Fruit fly (Drosophila melanogaster): ENCODE results near the gene Kah.

Gene Kah

DNA sequence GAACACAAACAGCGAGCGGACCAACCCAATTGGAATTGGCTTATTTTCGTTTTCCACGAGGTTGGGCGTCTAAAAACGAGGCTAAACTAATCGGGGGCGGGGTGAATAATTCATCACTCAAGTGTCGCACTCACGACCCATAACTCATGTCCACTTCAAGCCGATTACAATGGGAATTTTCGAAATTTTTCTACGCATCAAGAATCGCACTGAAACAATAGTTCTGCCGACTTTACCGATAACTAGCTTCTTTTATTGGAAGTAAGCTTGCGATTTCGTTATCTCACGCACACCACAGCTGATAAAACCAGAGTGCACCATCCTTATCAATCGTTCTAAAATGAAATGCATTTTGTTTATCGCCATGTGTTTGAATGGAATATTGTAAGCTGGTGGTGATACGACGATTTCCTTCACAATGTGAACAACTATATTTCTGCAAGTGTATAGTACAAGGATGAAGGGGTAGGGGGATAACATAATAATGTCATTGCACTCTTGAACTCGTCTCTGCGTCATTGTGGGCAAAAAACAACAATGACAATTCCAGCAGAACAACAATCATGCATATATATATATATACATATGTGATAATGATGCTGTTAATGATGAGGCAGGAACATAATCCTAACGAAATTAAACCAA is 29.6 kb downstream of the Kah start:
- TF ChIP-seq EcR (GFP tag; optimal IDR thresholded peaks at IDR 0.05) (peak; percentile 96), D1 (tag; optimal IDR thresholded peaks at IDR 0.05) (no peak), CG9948 (tag; optimal IDR thresholded peaks at IDR 0.05) (peak; percentile 4), CG8301 (tag; optimal IDR thresholded peaks at IDR 0.05) (peak; percentile 7), CG14655 (GFP tag; optimal IDR thresholded peaks at IDR 0.05) (peak; percentile 11), CG10348 (GFP tag; IDR thresholded peaks at IDR 0.05) (no peak)

DNA sequence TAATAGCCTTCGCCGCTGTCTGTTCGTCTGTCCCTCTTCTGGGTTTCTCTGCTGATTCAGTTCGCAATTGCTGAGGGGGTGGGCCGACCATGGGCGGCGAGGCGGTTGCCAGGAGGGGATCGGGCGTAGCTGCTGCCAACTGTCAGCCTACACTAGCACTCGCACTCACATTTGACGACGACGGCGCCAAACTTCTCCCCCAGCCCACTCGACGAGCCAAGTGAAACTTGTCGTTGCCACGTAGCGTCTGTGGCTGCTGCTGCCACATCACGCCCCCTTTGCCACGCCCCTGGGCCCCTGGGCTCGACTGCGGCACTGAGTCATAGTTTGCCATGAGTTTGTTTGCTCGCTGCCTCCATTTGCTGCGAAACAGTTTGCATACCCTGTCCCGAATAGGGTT is 31.8 kb downstream of the Kah start:
- TF ChIP-seq CG17806 (tag; optimal IDR thresholded peaks at IDR 0.05): peak; percentile 53
- TF ChIP-seq Pif1B (GFP tag; optimal IDR thresholded peaks at IDR 0.05): no peak
- TF ChIP-seq CG14655 (GFP tag; optimal IDR thresholded peaks at IDR 0.05): peak; percentile 55
- TF ChIP-seq CG9948 (tag; optimal IDR thresholded peaks at IDR 0.05): peak; percentile 44
- TF ChIP-seq CG12605 (GFP tag; IDR thresholded peaks at IDR 0.05): peak; percentile 75
- peak; percentile 15 for TF ChIP-seq EcR (GFP tag; optimal IDR thresholded peaks at IDR 0.05)
- TF ChIP-seq CG15710 (tag; optimal IDR thresholded peaks at IDR 0.05): peak; percentile 71
- peak; percentile 60 for TF ChIP-seq rn (GFP tag; IDR thresholded peaks at IDR 0.05)
- TF ChIP-seq Ets98B (GFP tag; IDR thresholded peaks at IDR 0.05): peak; percentile 89
- TF ChIP-seq CG4496 (GFP tag; IDR thresholded peaks at IDR 0.05): peak; percentile 89
- peak; percentile 89 for TF ChIP-seq CG32121 (GFP tag; IDR thresholded peaks at IDR 0.05)
- TF ChIP-seq fd96Ca (GFP tag; IDR thresholded peaks at IDR 0.05): peak; percentile 90
- peak; percentile 71 for TF ChIP-seq CG13204 (GFP tag; optimal IDR thresholded peaks at IDR 0.05)
- TF ChIP-seq D1 (tag; optimal IDR thresholded peaks at IDR 0.05): no peak
- peak; percentile 57 for TF ChIP-seq Snoo (tag; optimal IDR thresholded peaks at IDR 0.05)
- TF ChIP-seq CG8301 (tag; optimal IDR thresholded peaks at IDR 0.05): peak; percentile 36
- peak; percentile 56; the same call in 1 of the 2 replicates for TF ChIP-seq CG10348 (GFP tag; IDR thresholded peaks at IDR 0.05)
- TF ChIP-seq CG34367 (tag; optimal IDR thresholded peaks at IDR 0.05): peak; percentile 52
- no peak for TF ChIP-seq gl (tag; optimal IDR thresholded peaks at IDR 0.05)
- TF ChIP-seq Pif1A (GFP tag; optimal IDR thresholded peaks at IDR 0.05): peak; percentile 53
- TF ChIP-seq CG8159 (tag; optimal IDR thresholded peaks at IDR 0.05): peak; percentile 65

DNA sequence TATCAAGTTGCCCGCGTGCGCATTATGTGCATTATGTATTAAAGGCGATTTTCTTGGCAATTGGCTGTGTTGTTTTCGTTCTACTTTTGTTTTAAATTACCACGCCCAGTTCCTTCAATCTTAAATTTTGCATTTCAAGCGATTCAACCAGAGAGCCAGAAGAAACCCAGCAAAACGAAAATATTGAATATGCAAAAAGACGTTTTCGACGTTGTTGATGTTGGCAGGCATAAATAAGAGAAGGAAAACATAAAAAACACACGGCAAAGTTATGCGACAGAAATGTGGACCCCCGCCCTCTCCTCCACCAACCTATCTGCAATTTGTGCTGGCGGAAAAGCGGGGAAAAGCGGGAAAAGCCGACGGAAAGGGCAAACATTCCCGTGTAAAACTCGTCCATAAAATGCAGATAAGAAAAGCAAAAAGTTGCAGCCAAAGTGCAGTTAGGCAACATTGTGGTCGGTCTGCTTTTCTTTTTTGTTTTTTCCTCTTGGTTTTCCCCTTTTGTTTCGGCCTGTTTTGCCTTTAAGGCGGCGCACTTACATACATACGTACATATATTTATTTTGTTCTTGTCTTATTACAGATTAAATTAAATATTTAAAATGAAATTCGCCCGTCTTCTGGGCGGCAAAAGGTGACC is 33.1 kb downstream of the Kah start:
- 0 out of 3 replicates have a peak, but pooled peaks have one; percentile 37 for TF ChIP-seq CG4496 (GFP tag; IDR thresholded peaks at IDR 0.05)
- no peak for TF ChIP-seq CG10348 (GFP tag; IDR thresholded peaks at IDR 0.05)

DNA sequence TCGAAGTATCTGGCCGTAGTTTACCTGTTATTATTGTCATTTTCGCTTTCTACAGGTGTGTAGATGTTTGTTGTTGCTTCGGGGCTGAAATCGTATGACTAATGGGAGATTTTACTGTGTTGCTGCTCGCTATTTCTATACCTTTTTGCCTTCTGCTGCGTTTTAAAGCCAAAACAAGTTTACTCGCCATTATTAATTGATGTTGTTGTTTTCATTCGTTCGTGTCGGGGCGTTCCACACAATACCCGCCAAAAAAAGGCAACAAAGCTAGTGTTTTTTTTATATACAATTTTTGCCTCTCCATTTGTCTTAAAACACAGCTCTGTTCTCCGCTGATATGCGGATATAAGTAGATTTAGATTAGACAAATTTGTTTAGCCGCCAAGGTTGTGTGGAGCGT is 33.7 kb downstream of the Kah start:
- TF ChIP-seq EcR (GFP tag; optimal IDR thresholded peaks at IDR 0.05) (peak; percentile 6), CG9948 (tag; optimal IDR thresholded peaks at IDR 0.05) (no peak)

DNA sequence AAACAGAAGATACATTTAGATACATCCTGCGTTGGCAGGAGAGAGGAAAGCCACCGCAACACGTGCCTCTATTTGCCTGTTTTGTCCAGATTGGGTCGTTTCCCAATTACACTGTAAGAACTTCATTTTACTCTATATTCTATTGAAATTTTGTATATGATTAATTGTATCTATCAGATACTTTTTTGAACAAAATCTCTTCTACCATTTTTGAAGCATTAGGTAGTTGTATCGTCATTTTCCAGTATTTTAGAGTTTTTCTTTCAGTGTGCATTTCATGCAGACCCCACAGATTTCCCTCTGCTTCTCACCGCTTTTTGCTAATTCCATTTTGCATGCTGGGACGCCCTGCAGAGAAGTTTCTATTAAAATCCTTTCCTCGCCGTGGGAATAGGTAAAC is 34.5 kb downstream of the Kah start:
- TF ChIP-seq gl (tag; optimal IDR thresholded peaks at IDR 0.05): no peak
- TF ChIP-seq CG9948 (tag; optimal IDR thresholded peaks at IDR 0.05): peak; percentile 69
- no peak for TF ChIP-seq CG10348 (GFP tag; IDR thresholded peaks at IDR 0.05)
- peak; percentile 58 for TF ChIP-seq Ets98B (GFP tag; IDR thresholded peaks at IDR 0.05)
- no peak for TF ChIP-seq CG13204 (GFP tag; optimal IDR thresholded peaks at IDR 0.05)
- TF ChIP-seq rn (GFP tag; IDR thresholded peaks at IDR 0.05): peak; percentile 39; the same call in 1 of the 2 replicates
- peak; percentile 10; the same call in 1 of the 3 replicates for TF ChIP-seq fd96Ca (GFP tag; IDR thresholded peaks at IDR 0.05)
- peak; percentile 61 for TF ChIP-seq CG8159 (tag; optimal IDR thresholded peaks at IDR 0.05)
- peak; percentile 60 for TF ChIP-seq CG17806 (tag; optimal IDR thresholded peaks at IDR 0.05)
- no peak for TF ChIP-seq D1 (tag; optimal IDR thresholded peaks at IDR 0.05)
- peak; percentile 73 for TF ChIP-seq CG12605 (GFP tag; IDR thresholded peaks at IDR 0.05)
- TF ChIP-seq EcR (GFP tag; optimal IDR thresholded peaks at IDR 0.05): no peak
- peak; percentile 59 for TF ChIP-seq Pif1A (GFP tag; optimal IDR thresholded peaks at IDR 0.05)
- peak; percentile 79 for TF ChIP-seq CG8301 (tag; optimal IDR thresholded peaks at IDR 0.05)
- no peak for TF ChIP-seq Snoo (tag; optimal IDR thresholded peaks at IDR 0.05)
- peak; percentile 34 for TF ChIP-seq CG34367 (tag; optimal IDR thresholded peaks at IDR 0.05)
- peak; percentile 31 for TF ChIP-seq Pif1B (GFP tag; optimal IDR thresholded peaks at IDR 0.05)
- peak; percentile 80 for TF ChIP-seq CG14655 (GFP tag; optimal IDR thresholded peaks at IDR 0.05)
- TF ChIP-seq CG4496 (GFP tag; IDR thresholded peaks at IDR 0.05): peak; percentile 83; the same call in 2 of the 3 replicates
- TF ChIP-seq CG32121 (GFP tag; IDR thresholded peaks at IDR 0.05): peak; percentile 40; the same call in 1 of the 2 replicates
- TF ChIP-seq CG15710 (tag; optimal IDR thresholded peaks at IDR 0.05): peak; percentile 43

DNA sequence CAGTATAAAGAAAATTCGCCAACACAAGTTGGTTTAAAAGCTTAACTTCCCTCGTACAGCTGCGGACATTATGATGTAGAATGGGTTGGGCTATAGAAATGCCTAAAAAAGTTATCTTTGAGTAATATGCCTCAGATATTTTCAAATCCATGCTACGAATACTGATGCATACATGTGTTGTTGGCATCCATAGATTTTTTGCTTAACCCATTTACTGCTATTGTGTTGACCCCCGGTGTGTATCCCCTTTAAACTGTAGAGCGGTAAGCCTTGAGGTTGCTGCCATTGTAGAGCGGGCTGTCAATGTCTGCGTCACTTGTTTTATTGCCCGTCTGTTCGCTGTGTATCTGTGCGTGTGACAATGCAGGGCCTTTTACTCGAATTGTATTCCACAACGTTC is 36.1 kb downstream of the Kah start:
- peak; percentile 89 for TF ChIP-seq Snoo (tag; optimal IDR thresholded peaks at IDR 0.05)
- peak; percentile 94 for TF ChIP-seq Pif1A (GFP tag; optimal IDR thresholded peaks at IDR 0.05)
- peak; percentile 86 for TF ChIP-seq EcR (GFP tag; optimal IDR thresholded peaks at IDR 0.05)
- TF ChIP-seq CG32121 (GFP tag; IDR thresholded peaks at IDR 0.05): peak; percentile 79
- peak; percentile 94 for TF ChIP-seq gl (tag; optimal IDR thresholded peaks at IDR 0.05)
- TF ChIP-seq Ets98B (GFP tag; IDR thresholded peaks at IDR 0.05): peak; percentile 85
- 0 out of 2 replicates have a peak, but pooled peaks have one; percentile 13 for TF ChIP-seq CG10348 (GFP tag; IDR thresholded peaks at IDR 0.05)
- peak; percentile 88 for TF ChIP-seq CG9948 (tag; optimal IDR thresholded peaks at IDR 0.05)
- peak; percentile 93 for TF ChIP-seq CG17806 (tag; optimal IDR thresholded peaks at IDR 0.05)
- peak; percentile 84 for TF ChIP-seq fd96Ca (GFP tag; IDR thresholded peaks at IDR 0.05)
- peak; percentile 97 for TF ChIP-seq CG15710 (tag; optimal IDR thresholded peaks at IDR 0.05)
- peak; percentile 92 for TF ChIP-seq CG4496 (GFP tag; IDR thresholded peaks at IDR 0.05)
- peak; percentile 92 for TF ChIP-seq Pif1B (GFP tag; optimal IDR thresholded peaks at IDR 0.05)
- peak; percentile 93 for TF ChIP-seq CG13204 (GFP tag; optimal IDR thresholded peaks at IDR 0.05)
- TF ChIP-seq CG12605 (GFP tag; IDR thresholded peaks at IDR 0.05): peak; percentile 71
- TF ChIP-seq CG8301 (tag; optimal IDR thresholded peaks at IDR 0.05): peak; percentile 64
- peak; percentile 67 for TF ChIP-seq CG14655 (GFP tag; optimal IDR thresholded peaks at IDR 0.05)
- peak; percentile 79 for TF ChIP-seq rn (GFP tag; IDR thresholded peaks at IDR 0.05)
- peak; percentile 96 for TF ChIP-seq CG8159 (tag; optimal IDR thresholded peaks at IDR 0.05)
- TF ChIP-seq CG34367 (tag; optimal IDR thresholded peaks at IDR 0.05): peak; percentile 88
- peak; percentile 84 for TF ChIP-seq D1 (tag; optimal IDR thresholded peaks at IDR 0.05)
